Fruit fly (Drosophila melanogaster) whole organism, pupa: ENCODE data around the gene CG11248.

Experiments used
- CG13204 ChIP-seq: fragments of 200-800 bp; sonication (Bioruptor generic); optimal IDR thresholded peaks from 2 replicates; lab custom pipeline; 2018; ENCODE audit warnings: missing biosample characterization, mild to moderate bottlenecking, missing genetic modification characterization, moderate library complexity
- CG15710 ChIP-seq: fragments of 200-800 bp; sonication (Bioruptor generic); optimal IDR thresholded peaks from 2 replicates; lab custom pipeline; 2018; ENCODE audit warnings: missing biosample characterization, mild to moderate bottlenecking, missing genetic modification characterization, moderate library complexity
- CG8159 ChIP-seq: fragments of 200-800 bp; sonication (Bioruptor generic); optimal IDR thresholded peaks from 3 replicates; lab custom pipeline; 2018; ENCODE audit warnings: missing biosample characterization, mild to moderate bottlenecking, missing genetic modification characterization, moderate library complexity
- CG8301 ChIP-seq: fragments of 200-800 bp; sonication (Bioruptor generic); optimal IDR thresholded peaks from 2 replicates; lab custom pipeline; 2018; ENCODE audit warnings: missing biosample characterization, mild to moderate bottlenecking, missing genetic modification characterization
- D1 ChIP-seq: fragments of 200-800 bp; sonication (Bioruptor generic); optimal IDR thresholded peaks from 2 replicates; lab custom pipeline; 2018; ENCODE audit warnings: missing biosample characterization, mild to moderate bottlenecking, missing genetic modification characterization, moderate library complexity
- Pif1A ChIP-seq: fragments of 200-800 bp; sonication (Bioruptor generic); optimal IDR thresholded peaks from 3 replicates; lab custom pipeline; 2016; ENCODE audit warnings: missing biosample characterization, missing genetic modification characterization
- fd96Ca ChIP-seq: fragments of 200-800 bp; sonication (Bioruptor generic); IDR thresholded peaks from 3 replicates; pipeline ENCODE4 v1.3.6; 2022; ENCODE audit warnings: missing biosample characterization, missing genetic modification characterization

DNA sequence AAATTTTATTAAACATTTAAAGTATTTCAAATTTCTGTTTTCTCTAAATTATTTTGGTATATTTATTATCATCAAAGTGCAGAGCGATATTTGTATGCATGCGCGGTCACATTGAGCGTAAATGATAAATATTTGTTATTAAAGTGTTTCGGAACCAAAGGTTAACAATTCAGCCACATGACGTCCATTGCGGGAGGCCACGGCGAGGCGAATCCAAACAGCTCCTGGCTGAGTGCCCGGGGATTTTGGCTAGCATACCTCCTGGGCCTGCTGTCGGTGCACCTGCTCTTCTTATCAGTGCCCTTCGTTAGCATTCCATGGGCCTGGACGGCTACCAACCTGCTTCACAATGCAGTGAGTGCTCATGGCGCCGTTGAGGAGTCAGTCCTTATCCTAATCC, 44.6 kb upstream of the CG11248 start, which contains the start of gene ORMDL:
- TF ChIP-seq CG15710 (tag; lab: Kevin White, UChicago) = no peak
- TF ChIP-seq CG8159 (tag; lab: Kevin White, UChicago) = no peak
- no peak for TF ChIP-seq CG8301 (tag; lab: Kevin White, UChicago)
- TF ChIP-seq D1 = no peak
- no peak for TF ChIP-seq Pif1A (GFP tag; lab: Kevin White, UChicago)
- TF ChIP-seq fd96Ca = no peak
- TF ChIP-seq CG13204 (GFP tag; lab: Kevin White, UChicago) = no peak
